Worm (Caenorhabditis elegans) whole organism, early embryonic: ENCODE measurements around the gene srxa-19.

Experiments
- ama-1 ChIP-seq: fragments of 150-350 bp; optimal IDR thresholded peaks from 2 replicates; lab custom pipeline; 2014
- ets-7 ChIP-seq: sonication (generic microtip); optimal IDR thresholded peaks from 2 replicates; lab custom pipeline; 2016; ENCODE audit warnings: missing genotype, missing genetic modification characterization, missing compliant biosample characterization
- flt-1 ChIP-seq: fragments of 200-800 bp; sonication (Bioruptor generic); IDR thresholded peaks from 2 replicates; pipeline ENCODE4 v1.3.6; 2022; ENCODE audit warnings: missing genetic modification characterization, missing compliant biosample characterization
- scrt-1 ChIP-seq: fragments of 200-800 bp; sonication (Bioruptor generic); IDR thresholded peaks from 2 replicates; pipeline ENCODE4 v1.3.6; 2022; ENCODE audit warnings: missing genetic modification characterization, missing compliant biosample characterization

ce11 chrV:10114329-10114728 lies 8.2 kb downstream of the srxa-19 start, which contains the start of gene cht-5:
- TF ChIP-seq flt-1 (GFP tag; lab: Robert Waterston, UW): no peak
- TF ChIP-seq ama-1 (lab: Kevin White, UChicago): no peak
- TF ChIP-seq scrt-1 (GFP tag; lab: Robert Waterston, UW): no peak
- no peak for TF ChIP-seq ets-7 (tag; lab: Kevin White, UChicago)
